Fruit fly (Drosophila melanogaster): ENCODE measurements around the gene Edg84A.
A peak's percentile ranks its signal among the peaks of the same experiment; 100 is the strongest.

Edg84A gene

dm6 chr3R:6664371-6665116 is 19.7 kb upstream of the Edg84A start (continued):
- TF ChIP-seq Atf3 (GFP tag; optimal IDR thresholded peaks at IDR 0.05) (peak; percentile 7), onecut (GFP tag; IDR thresholded peaks at IDR 0.05) (peak; percentile 21; the same call in 1 of the 2 replicates), salm (tag; optimal IDR thresholded peaks at IDR 0.05) (no peak), Ssrp (tag; optimal IDR thresholded peaks at IDR 0.05) (peak; percentile 31), chif (GFP tag; optimal IDR thresholded peaks at IDR 0.05) (peak in 1 of 2 experiments; percentile 17), yki (optimal IDR thresholded peaks at IDR 0.05) (no peak), CG7556 (GFP tag; optimal IDR thresholded peaks at IDR 0.05) (peak; percentile 65), CG34224 (GFP tag; IDR thresholded peaks at IDR 0.05; ENCODE audit: partially characterized antibody) (0 out of 3 replicates have a peak, but pooled peaks have one; percentile 10), Hr51 (GFP tag; optimal IDR thresholded peaks at IDR 0.05) (peak in 1 of 2 experiments; percentile 27), CG18262 (tag; optimal IDR thresholded peaks at IDR 0.05) (peak; percentile 61), nom (GFP tag; optimal IDR thresholded peaks at IDR 0.05) (no peak), stwl (tag; optimal IDR thresholded peaks at IDR 0.05) (peak; percentile 3), CG15011 (GFP tag; optimal IDR thresholded peaks at IDR 0.05) (no peak), BtbVII (GFP tag; optimal IDR thresholded peaks at IDR 0.05) (no peak), luna (GFP tag; optimal IDR thresholded peaks at IDR 0.05) (no peak), CG5180 (GFP tag; optimal IDR thresholded peaks at IDR 0.05) (peak; percentile 87), ranshi (GFP tag; IDR thresholded peaks at IDR 0.05) (no peak), CG9727 (GFP tag; optimal IDR thresholded peaks at IDR 0.05) (peak; percentile 39), pho (GFP tag; optimal IDR thresholded peaks at IDR 0.05) (no peak), CG10979 (tag; optimal IDR thresholded peaks at IDR 0.05) (peak; percentile 9), lola (GFP tag; optimal IDR thresholded peaks at IDR 0.05) (peak in 1 of 3 experiments; percentile 27), wor (GFP tag; IDR thresholded peaks at IDR 0.05) (no peak), Mes4 (GFP tag; optimal IDR thresholded peaks at IDR 0.05) (no peak), Abd-B (GFP tag; optimal IDR thresholded peaks at IDR 0.05) (no peak), CoRest (tag; optimal IDR thresholded peaks at IDR 0.05) (peak; percentile 6), HHEX (GFP tag; optimal IDR thresholded peaks at IDR 0.05) (no peak), Oli (tag; optimal IDR thresholded peaks at IDR 0.05) (peak; percentile 37), Camta (GFP tag; optimal IDR thresholded peaks at IDR 0.05) (no peak), tll (GFP tag; optimal IDR thresholded peaks at IDR 0.05) (peak in 1 of 2 experiments; percentile 59), CG18599 (GFP tag; optimal IDR thresholded peaks at IDR 0.05) (no peak), bsh (GFP tag; optimal IDR thresholded peaks at IDR 0.05) (peak in 1 of 2 experiments; percentile 51), CG17912 (GFP tag; optimal IDR thresholded peaks at IDR 0.05) (peak; percentile 12), gem (tag; optimal IDR thresholded peaks at IDR 0.05) (peak; percentile 29), CG15479 (GFP tag; optimal IDR thresholded peaks at IDR 0.05) (peak; percentile 56), dpn (GFP tag; optimal IDR thresholded peaks at IDR 0.05) (peak in 1 of 2 experiments; percentile 14), wek (GFP tag; optimal IDR thresholded peaks at IDR 0.05) (peak; percentile 18), CG7271 (tag; optimal IDR thresholded peaks at IDR 0.05) (no peak), CG10565 (GFP tag; optimal IDR thresholded peaks at IDR 0.05) (no peak), sens (GFP tag) (peak; percentile 74), Neu2 (GFP tag; optimal IDR thresholded peaks at IDR 0.05; ENCODE audit: borderline replicate concordance) (peak; percentile 39), bowl (GFP tag; IDR thresholded peaks at IDR 0.05) (0 out of 2 replicates have a peak, but pooled peaks have one; percentile 7), ac (GFP tag; optimal IDR thresholded peaks at IDR 0.05) (peak; percentile 70), Sox100B (GFP tag; optimal IDR thresholded peaks at IDR 0.05) (peak; percentile 27), so (GFP tag; IDR thresholded peaks at IDR 0.05) (no peak), CG34376 (GFP tag; optimal IDR thresholded peaks at IDR 0.05) (no peak), CG11093 (GFP tag; IDR thresholded peaks at IDR 0.05) (peak; percentile 17; the same call in 1 of the 3 replicates), Dp (GFP tag; optimal IDR thresholded peaks at IDR 0.05) (peak; percentile 41), br (optimal IDR thresholded peaks at IDR 0.05) (no peak)

Data from whole organism, embryonic.